Worm (Caenorhabditis elegans) whole organism, L1 larva: ENCODE results near the gene clec-130.
A peak's percentile ranks its signal among the peaks of the same experiment; 100 is the strongest.

Experiments
- F16B12.6 ChIP-seq: fragments of 150-350 bp; optimal IDR thresholded peaks from 2 replicates; lab custom pipeline; 2014; ENCODE audit warnings: missing biosample characterization, missing genetic modification characterization
- aha-1 ChIP-seq: fragments of 150-350 bp; optimal IDR thresholded peaks from 2 replicates; lab custom pipeline; 2014; ENCODE audit warnings: missing biosample characterization, missing genetic modification characterization
- ceh-63 ChIP-seq: fragments of 200-800 bp; sonication (Bioruptor generic); optimal IDR thresholded peaks from 2 replicates; lab custom pipeline; 2018; ENCODE audit warnings: mild to moderate bottlenecking, missing genetic modification characterization, missing compliant biosample characterization
- ceh-8 ChIP-seq: fragments of 200-800 bp; sonication (Bioruptor generic); optimal IDR thresholded peaks from 2 replicates; lab custom pipeline; 2018; ENCODE audit warnings: mild to moderate bottlenecking, missing genetic modification characterization, moderate library complexity, missing compliant biosample characterization
- ceh-82 ChIP-seq, 3 experiments: fragments of 150-350 bp in 1 of 3; sonication (generic microtip) in 2 of 3; optimal IDR thresholded peaks; 2 replicates each; lab custom pipeline; 2014 to 2017; ENCODE audit warnings: missing biosample characterization in 3 of 3, missing genetic modification characterization in 3 of 3
- ces-1 ChIP-seq: fragments of 150-350 bp; optimal IDR thresholded peaks from 2 replicates; lab custom pipeline; 2014; ENCODE audit warnings: missing biosample characterization, missing genetic modification reagents, missing genetic modification characterization
- dpl-1 ChIP-seq, 3 experiments: fragments of 150-350 bp in 2 of 3; sonication (generic microtip) in 1 of 3; optimal IDR thresholded peaks; 2 replicates each; lab custom pipeline; 2014 to 2017; ENCODE audit warnings: missing biosample characterization in 3 of 3, missing genetic modification characterization in 3 of 3, missing genetic modification reagents in 3 of 3
- dsc-1 ChIP-seq: sonication (generic microtip); optimal IDR thresholded peaks from 2 replicates; lab custom pipeline; 2016; ENCODE audit warnings: mild to moderate bottlenecking, missing genetic modification characterization, missing compliant biosample characterization
- efl-1 ChIP-seq, 4 experiments: fragments of 150-350 bp; optimal IDR thresholded peaks in 3 of 4; peaks in 1 of 4; 1 replicate in 1 of 4; 2 replicates in 3 of 4; lab custom pipeline; 2014; ENCODE audit warnings: missing biosample characterization in 2 of 4, missing genetic modification characterization in 2 of 4, missing genetic modification reagents in 2 of 4
- egl-13 ChIP-seq: sonication (generic microtip); optimal IDR thresholded peaks from 2 replicates; lab custom pipeline; 2016; ENCODE audit warnings: missing genotype, missing genetic modification reagents, missing genetic modification characterization, missing compliant biosample characterization
- elt-3 ChIP-seq, 6 experiments: fragments of 150-350 bp in 1 of 6; sonication (generic microtip); optimal IDR thresholded peaks; 2 replicates each; lab custom pipeline; 2017 to 2018; ENCODE audit warnings: missing biosample characterization in 6 of 6, missing genetic modification characterization in 6 of 6, inconsistent platforms in 1 of 6
- fkh-8 ChIP-seq: sonication (generic microtip); optimal IDR thresholded peaks from 2 replicates; lab custom pipeline; 2016; ENCODE audit warnings: mild to moderate bottlenecking, missing genetic modification characterization, missing compliant biosample characterization
- hlh-4 ChIP-seq: sonication (generic microtip); optimal IDR thresholded peaks from 2 replicates; lab custom pipeline; 2016; ENCODE audit warnings: mild to moderate bottlenecking, missing genetic modification characterization, missing compliant biosample characterization
- hpl-2 ChIP-seq: fragments of 150-350 bp; optimal IDR thresholded peaks from 2 replicates; lab custom pipeline; 2014; ENCODE audit warnings: missing biosample characterization, missing genetic modification reagents, missing genetic modification characterization
- isw-1 ChIP-seq: fragments of 200-800 bp; sonication (Bioruptor generic); IDR thresholded peaks from 2 replicates; pipeline ENCODE4 v1.3.6; 2022; ENCODE audit warnings: missing genetic modification characterization, missing compliant biosample characterization
- lin-13 ChIP-seq: fragments of 150-350 bp; optimal IDR thresholded peaks from 2 replicates; lab custom pipeline; 2014; ENCODE audit warnings: missing biosample characterization, missing genetic modification reagents, missing genetic modification characterization
- lin-14 ChIP-seq: fragments of 200-800 bp; sonication (Bioruptor generic); optimal IDR thresholded peaks from 2 replicates; lab custom pipeline; 2018; ENCODE audit warnings: mild to moderate bottlenecking, missing genetic modification characterization, moderate library complexity, missing compliant biosample characterization
- lin-15B ChIP-seq: fragments of 150-350 bp; sonication (generic microtip); optimal IDR thresholded peaks from 3 replicates; lab custom pipeline; 2014; ENCODE audit warnings: missing biosample characterization, missing genetic modification characterization
- lsy-2 ChIP-seq, 2 experiments: fragments of 150-350 bp; optimal IDR thresholded peaks; 2 replicates each; lab custom pipeline; 2014; ENCODE audit warnings: missing biosample characterization in 2 of 2, missing genetic modification characterization in 2 of 2
- mab-9 ChIP-seq: fragments of 200-800 bp; sonication (Bioruptor generic); IDR thresholded peaks from 2 replicates; pipeline ENCODE4 v1.3.6; 2022; ENCODE audit warnings: missing genetic modification reagents, missing genetic modification characterization, missing compliant biosample characterization
- mep-1 ChIP-seq: fragments of 150-350 bp; optimal IDR thresholded peaks from 2 replicates; lab custom pipeline; 2014; ENCODE audit warnings: missing biosample characterization, missing genetic modification characterization
- nhr-11 ChIP-seq: fragments of 150-350 bp; optimal IDR thresholded peaks from 2 replicates; lab custom pipeline; 2014; ENCODE audit warnings: missing biosample characterization, missing genetic modification characterization
- nhr-20 ChIP-seq: sonication (generic microtip); optimal IDR thresholded peaks from 2 replicates; lab custom pipeline; 2016; ENCODE audit warnings: mild to moderate bottlenecking, missing genetic modification characterization, missing compliant biosample characterization
- nhr-47 ChIP-seq: sonication (generic microtip); optimal IDR thresholded peaks from 2 replicates; lab custom pipeline; 2016; ENCODE audit warnings: mild to moderate bottlenecking, missing genetic modification characterization, moderate library complexity, missing compliant biosample characterization
- nhr-71 ChIP-seq: sonication (generic microtip); optimal IDR thresholded peaks from 2 replicates; lab custom pipeline; 2016; ENCODE audit warnings: mild to moderate bottlenecking, missing genetic modification characterization, moderate library complexity, missing compliant biosample characterization
- nhr-76 ChIP-seq: sonication (generic microtip); optimal IDR thresholded peaks from 2 replicates; lab custom pipeline; 2017; ENCODE audit warnings: missing biosample characterization, missing genetic modification characterization
- pag-3 ChIP-seq: sonication (generic microtip); optimal IDR thresholded peaks from 2 replicates; lab custom pipeline; 2017; ENCODE audit warnings: missing genetic modification characterization, mild to moderate bottlenecking, missing compliant biosample characterization, antibody characterized with exemption, borderline replicate concordance; ENCODE audit not compliant: insufficient read depth
- pqm-1 ChIP-seq: sonication (generic microtip); optimal IDR thresholded peaks from 3 replicates; lab custom pipeline; 2017; ENCODE audit warnings: missing biosample characterization, missing genetic modification characterization
- skn-1 ChIP-seq: fragments of 150-350 bp; optimal IDR thresholded peaks from 2 replicates; lab custom pipeline; 2014; ENCODE audit warnings: missing biosample characterization, missing genetic modification characterization
- snu-23 ChIP-seq: sonication (generic microtip); optimal IDR thresholded peaks from 2 replicates; lab custom pipeline; 2016; ENCODE audit warnings: missing genetic modification characterization, missing compliant biosample characterization
- sox-4 ChIP-seq: sonication (generic microtip); optimal IDR thresholded peaks from 2 replicates; lab custom pipeline; 2016; ENCODE audit warnings: missing genetic modification characterization, missing compliant biosample characterization
- tbx-2 ChIP-seq: sonication (generic microtip); optimal IDR thresholded peaks from 2 replicates; lab custom pipeline; 2016; ENCODE audit warnings: missing genetic modification characterization, missing compliant biosample characterization
- tlp-1 ChIP-seq: fragments of 150-350 bp; optimal IDR thresholded peaks from 2 replicates; lab custom pipeline; 2014; ENCODE audit warnings: missing biosample characterization, missing genetic modification characterization
- unc-130 ChIP-seq: fragments of 150-350 bp; optimal IDR thresholded peaks from 2 replicates; lab custom pipeline; 2017; ENCODE audit warnings: missing biosample characterization, missing genetic modification characterization, inconsistent platforms
- unc-86 ChIP-seq: sonication (generic microtip); optimal IDR thresholded peaks from 2 replicates; lab custom pipeline; 2016; ENCODE audit warnings: missing genetic modification characterization, missing compliant biosample characterization
- xbp-1 ChIP-seq: sonication (generic microtip); optimal IDR thresholded peaks from 2 replicates; lab custom pipeline; 2016; ENCODE audit warnings: missing genetic modification characterization, missing compliant biosample characterization
- zag-1 ChIP-seq: fragments of 150-350 bp; optimal IDR thresholded peaks from 2 replicates; lab custom pipeline; 2014; ENCODE audit warnings: missing biosample characterization, missing genetic modification characterization
- zip-4 ChIP-seq: fragments of 200-800 bp; sonication (Bioruptor generic); optimal IDR thresholded peaks from 2 replicates; lab custom pipeline; 2018; ENCODE audit warnings: mild to moderate bottlenecking, missing genetic modification characterization, moderate library complexity, missing compliant biosample characterization

The clec-130 gene

ce11 chrII:3573255-3573654 lies at the start of gene clec-130:
clec-130 (plus strand) TSS chrII:3573555.
- TF ChIP-seq sox-4 (tag; lab: Kevin White, UChicago) (no peak), dsc-1 (tag; lab: Kevin White, UChicago) (no peak), tlp-1 (no peak), skn-1 (tag; lab: Kevin White, UChicago) (no peak), lin-15B (tag; lab: Kevin White, UChicago) (no peak), zag-1 (tag; lab: Kevin White, UChicago) (no peak), ceh-82 (tag; optimal IDR thresholded peaks at IDR 0.05; lab: Kevin White, UChicago) (no peak)

DNA sequence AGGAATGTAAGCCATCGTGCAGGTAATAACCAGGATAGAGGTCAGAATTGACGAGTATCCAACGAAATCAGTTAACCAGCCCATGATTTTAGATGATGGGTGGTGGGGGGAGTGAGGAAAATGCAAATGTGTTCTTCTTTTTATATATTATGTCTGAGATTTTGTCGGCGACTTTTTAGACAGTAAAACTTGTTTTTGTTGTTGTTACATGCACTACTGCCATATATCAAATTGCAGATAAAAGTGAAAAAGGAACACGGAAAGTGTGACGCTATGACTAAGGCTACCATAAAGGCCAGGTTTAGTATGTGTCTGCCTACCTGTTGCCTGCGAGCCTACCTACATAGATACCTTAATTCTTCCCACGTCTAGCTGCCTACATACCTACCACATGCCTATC lies 49.3 kb upstream of the clec-130 start, which contains the start of gene col-72:
Gene col-72, minus strand, starts transcription at position 101 of the 400 bp plus-strand sequence.
- TF ChIP-seq efl-1 (optimal IDR thresholded peaks at IDR 0.05; lab: Kevin White, UChicago) (no peak), efl-1 (GFP tag; optimal IDR thresholded peaks at IDR 0.05 in 1 of 2; lab: Kevin White, UChicago) (peak in 1 of 2 experiments; percentile 50), ceh-63 (GFP tag; lab: Kevin White, UChicago) (no peak)

- TF ChIP-seq ceh-8 (GFP tag; lab: Kevin White, UChicago): no peak
- TF ChIP-seq lin-14 (GFP tag; lab: Kevin White, UChicago): peak; percentile 40
- peak; percentile 29 for TF ChIP-seq dsc-1 (tag; lab: Kevin White, UChicago)
- TF ChIP-seq efl-1 (optimal IDR thresholded peaks at IDR 0.05; lab: Kevin White, UChicago): no peak
- TF ChIP-seq efl-1 (GFP tag; optimal IDR thresholded peaks at IDR 0.05 in 1 of 2; lab: Kevin White, UChicago): peak in 1 of 2 experiments; percentile 65
- peak; percentile 10 for TF ChIP-seq tbx-2 (tag; lab: Kevin White, UChicago)
- TF ChIP-seq snu-23 (GFP tag; lab: Kevin White, UChicago): no peak
- no peak for TF ChIP-seq aha-1 (tag; lab: Kevin White, UChicago)
Measured at ce11 chrII:3527460-3527859, 45.9 kb upstream of the clec-130 start.

DNA sequence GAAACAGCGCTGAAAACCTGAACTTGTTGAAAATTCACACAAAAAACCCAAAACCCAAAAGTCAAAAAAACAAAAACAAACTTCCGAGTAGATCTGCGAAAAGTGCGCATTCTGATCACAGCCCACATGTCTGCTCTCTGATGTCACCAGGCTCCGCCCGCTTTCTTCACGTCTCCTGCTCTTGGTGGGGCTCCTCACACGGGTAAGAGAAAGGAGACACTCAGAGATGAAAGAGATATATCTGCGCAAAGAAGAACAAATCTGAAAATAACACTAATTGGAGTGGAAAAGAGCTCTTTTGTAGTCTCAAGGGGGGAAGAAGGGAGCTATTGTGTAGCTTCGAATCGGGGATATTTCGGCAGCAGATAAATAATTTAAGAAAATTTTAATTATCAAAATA lies 45.1 kb upstream of the clec-130 start, which contains the start of gene ncs-6:
Gene ncs-6, minus strand, starts transcription at position 261 of the 400 bp plus-strand sequence.
- TF ChIP-seq pqm-1: no peak
- TF ChIP-seq fkh-8 (tag; lab: Kevin White, UChicago): peak; percentile 73

ce11 chrII:3540151-3540550 lies 33.2 kb upstream of the clec-130 start:
- TF ChIP-seq efl-1 (optimal IDR thresholded peaks at IDR 0.05; lab: Kevin White, UChicago) (no peak), efl-1 (GFP tag; optimal IDR thresholded peaks at IDR 0.05 in 1 of 2; lab: Kevin White, UChicago) (peak in 1 of 2 experiments; percentile 2), nhr-47 (tag; lab: Kevin White, UChicago) (no peak)

DNA sequence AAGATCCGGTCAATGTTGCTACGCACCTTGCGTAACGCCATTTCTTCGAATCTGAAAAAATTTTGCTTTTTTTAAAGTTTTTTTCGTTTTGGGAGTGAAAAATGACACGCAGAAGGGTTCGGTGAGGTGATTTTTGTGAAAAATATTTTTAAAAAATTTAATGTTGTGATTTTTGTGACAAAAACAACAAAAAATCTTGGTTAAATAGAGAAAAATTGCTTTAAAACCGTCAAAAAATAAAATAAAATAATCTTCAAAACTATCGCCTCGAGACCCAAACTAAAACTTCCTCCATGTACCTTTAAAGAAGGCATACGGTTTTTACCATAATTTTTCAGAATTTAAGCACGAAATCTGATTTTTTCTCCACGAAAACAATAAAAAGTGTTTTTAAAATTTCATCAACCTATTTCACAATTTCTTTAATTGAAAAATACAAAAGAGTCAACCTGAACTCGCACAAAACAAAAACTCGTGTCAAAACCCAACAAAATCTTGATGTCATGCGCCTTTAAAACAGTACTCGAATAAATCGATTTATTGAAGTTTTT lies 26.9 kb upstream of the clec-130 start, which contains the start of gene apd-3:
Gene apd-3, minus strand, starts transcription at position 51 of the 551 bp plus-strand sequence.
- no peak for TF ChIP-seq mab-9 (GFP tag; lab: Robert Waterston, UW)

ce11 chrII:3547282-3547681 lies 26.1 kb upstream of the clec-130 start:
- TF ChIP-seq lin-14 (GFP tag; lab: Kevin White, UChicago) (peak; percentile 89), mab-9 (GFP tag; lab: Robert Waterston, UW) (no peak), unc-86 (tag; lab: Kevin White, UChicago) (peak; percentile 12), dpl-1 (GFP tag; optimal IDR thresholded peaks at IDR 0.05; lab: Kevin White, UChicago) (peak in 1 of 3 experiments; percentile 15), zip-4 (GFP tag; lab: Kevin White, UChicago) (no peak), ces-1 (no peak), lsy-2 (tag; optimal IDR thresholded peaks at IDR 0.05; lab: Kevin White, UChicago) (peak; percentile 36 to 47), nhr-71 (no peak), nhr-20 (tag; lab: Kevin White, UChicago) (no peak), egl-13 (no peak), elt-3 (tag; optimal IDR thresholded peaks at IDR 0.05; lab: Kevin White, UChicago) (no peak), unc-130 (tag; lab: Kevin White, UChicago) (no peak), nhr-76 (tag; lab: Kevin White, UChicago) (no peak), nhr-11 (no peak), isw-1 (GFP tag; lab: Robert Waterston, UW) (no peak), pag-3 (tag; lab: Kevin White, UChicago) (no peak), F16B12.6 (tag; lab: Kevin White, UChicago) (peak; percentile 36), xbp-1 (no peak), hlh-4 (tag; lab: Kevin White, UChicago) (no peak), hpl-2 (GFP tag; lab: Kevin White, UChicago) (no peak), mep-1 (tag; lab: Kevin White, UChicago) (peak; percentile 21), lin-13 (GFP tag; lab: Kevin White, UChicago) (no peak), lin-15B (tag; lab: Kevin White, UChicago) (no peak)
